Worm (Caenorhabditis elegans) whole organism, early embryonic: ENCODE measurements around the gene gid-2.

ENCODE experiments used
- B0310.2 ChIP-seq: sonication (generic microtip); optimal IDR thresholded peaks from 2 replicates; lab custom pipeline; 2016; ENCODE audit warnings: mild to moderate bottlenecking, missing genetic modification characterization, missing compliant biosample characterization
- F13C5.2 ChIP-seq: sonication (generic microtip); optimal IDR thresholded peaks from 2 replicates; lab custom pipeline; 2017; ENCODE audit warnings: mild to moderate bottlenecking, missing genetic modification characterization, inconsistent platforms, missing compliant biosample characterization
- aly-1 ChIP-seq: sonication (generic microtip); optimal IDR thresholded peaks from 2 replicates; lab custom pipeline; 2016; ENCODE audit warnings: missing genetic modification characterization, missing compliant biosample characterization
- ama-1 ChIP-seq: fragments of 150-350 bp; optimal IDR thresholded peaks from 2 replicates; lab custom pipeline; 2014
- ceh-13 ChIP-seq: fragments of 200-800 bp; sonication (Bioruptor generic); optimal IDR thresholded peaks from 2 replicates; lab custom pipeline; 2018; ENCODE audit warnings: mild to moderate bottlenecking, missing genetic modification characterization, missing compliant biosample characterization
- ceh-36 ChIP-seq: sonication (generic microtip); optimal IDR thresholded peaks from 2 replicates; lab custom pipeline; 2016; ENCODE audit warnings: missing genetic modification characterization, inconsistent platforms, missing compliant biosample characterization
- ets-7 ChIP-seq: sonication (generic microtip); optimal IDR thresholded peaks from 2 replicates; lab custom pipeline; 2016; ENCODE audit warnings: missing genotype, missing genetic modification characterization, missing compliant biosample characterization
- flt-1 ChIP-seq: fragments of 200-800 bp; sonication (Bioruptor generic); IDR thresholded peaks from 2 replicates; pipeline ENCODE4 v1.3.6; 2022; ENCODE audit warnings: missing genetic modification characterization, missing compliant biosample characterization
- hmbx-1 ChIP-seq: sonication (generic microtip); optimal IDR thresholded peaks from 2 replicates; lab custom pipeline; 2016; ENCODE audit warnings: mild to moderate bottlenecking, missing genetic modification characterization, missing compliant biosample characterization
- hmg-4 ChIP-seq: fragments of 200-800 bp; sonication (Bioruptor generic); optimal IDR thresholded peaks from 2 replicates; lab custom pipeline; 2018; ENCODE audit warnings: mild to moderate bottlenecking, missing genetic modification characterization, missing compliant biosample characterization
- hnd-1 ChIP-seq: sonication (generic microtip); optimal IDR thresholded peaks from 2 replicates; lab custom pipeline; 2016; ENCODE audit warnings: missing genetic modification characterization, missing compliant biosample characterization
- pes-1 ChIP-seq: fragments of 200-800 bp; sonication (Bioruptor generic); IDR thresholded peaks from 2 replicates; pipeline ENCODE4 v1.3.6; 2022; ENCODE audit warnings: missing genetic modification reagents, missing genetic modification characterization, missing compliant biosample characterization
- scrt-1 ChIP-seq: fragments of 200-800 bp; sonication (Bioruptor generic); IDR thresholded peaks from 2 replicates; pipeline ENCODE4 v1.3.6; 2022; ENCODE audit warnings: missing genetic modification characterization, missing compliant biosample characterization
- sea-1 ChIP-seq: fragments of 200-800 bp; sonication (Bioruptor generic); conservative IDR thresholded peaks from 2 replicates; pipeline ENCODE4 v1.3.6; 2022; ENCODE audit warnings: missing genetic modification characterization, missing compliant biosample characterization
- tbx-11 ChIP-seq: fragments of 200-800 bp; sonication (Bioruptor generic); IDR thresholded peaks from 2 replicates; pipeline ENCODE4 v1.3.6; 2022; ENCODE audit warnings: missing genetic modification characterization, missing compliant biosample characterization
- tbx-37 ChIP-seq: fragments of 200-800 bp; sonication (Bioruptor generic); conservative IDR thresholded peaks from 2 replicates; pipeline ENCODE4 v1.3.6; 2022; ENCODE audit warnings: missing genetic modification reagents, missing genetic modification characterization, missing compliant biosample characterization
- tra-4 ChIP-seq: sonication (generic microtip); optimal IDR thresholded peaks from 2 replicates; lab custom pipeline; 2017; ENCODE audit warnings: missing genetic modification characterization, missing compliant biosample characterization

The gid-2 gene

DNA sequence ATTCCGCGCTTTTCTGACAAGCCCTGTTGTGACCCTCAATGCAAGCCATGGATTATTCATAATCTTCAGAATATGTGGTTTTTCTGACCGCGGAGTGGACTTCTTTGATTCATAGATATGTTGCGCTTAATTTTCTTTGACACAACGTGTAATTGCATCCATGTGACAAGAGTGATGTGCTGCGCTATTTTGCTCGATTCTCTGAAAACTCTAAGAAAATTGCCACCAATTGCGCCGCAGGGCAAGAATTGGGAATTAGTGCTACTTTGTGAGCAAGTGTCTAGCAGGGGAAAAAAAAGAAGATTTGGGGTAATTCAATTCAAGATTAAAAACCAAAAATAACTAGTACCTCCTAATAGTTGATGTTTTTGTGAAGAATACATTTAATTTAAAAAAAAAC is 25.3 kb upstream of the gid-2 start:
- TF ChIP-seq sea-1 (GFP tag; lab: Robert Waterston, UW), result no peak
- TF ChIP-seq B0310.2 (tag; lab: Kevin White, UChicago), result no peak
- no peak for TF ChIP-seq aly-1
- TF ChIP-seq tra-4, result no peak
- TF ChIP-seq scrt-1 (GFP tag; lab: Robert Waterston, UW), result no peak
- TF ChIP-seq ceh-36 (tag; lab: Kevin White, UChicago), result no peak
- no peak for TF ChIP-seq tbx-11 (GFP tag; lab: Robert Waterston, UW)
- TF ChIP-seq flt-1 (GFP tag; lab: Robert Waterston, UW), result no peak
- TF ChIP-seq ets-7 (tag; lab: Kevin White, UChicago), result no peak

ce11 chrX:2461742-2462141 is 23.0 kb upstream of the gid-2 start:
- TF ChIP-seq sea-1 (GFP tag; lab: Robert Waterston, UW), result no peak

DNA sequence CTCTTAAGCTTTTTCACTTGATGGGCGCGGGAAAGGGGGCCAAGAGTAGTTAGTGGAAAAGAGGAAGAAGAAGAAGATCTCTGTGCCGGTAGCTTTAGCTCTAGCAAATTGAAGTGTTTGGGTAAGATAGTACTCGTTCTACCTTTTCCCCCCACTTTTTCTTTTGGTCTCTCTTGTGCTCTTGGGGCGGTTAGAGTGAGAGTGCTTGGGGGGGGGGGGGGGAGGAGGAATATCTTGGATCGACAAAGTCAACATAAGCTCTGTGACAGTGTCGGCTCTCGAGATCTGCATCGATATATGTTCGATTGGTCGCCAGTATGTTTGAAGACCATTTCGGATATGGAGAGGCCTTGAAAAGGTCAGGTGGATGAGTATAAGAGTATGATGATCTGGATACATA is 21.0 kb upstream of the gid-2 start, which contains the start of gene fox-1:
Gene fox-1, minus strand, starts transcription at position 101 of the 400 bp plus-strand sequence.
- TF ChIP-seq sea-1 (GFP tag; lab: Robert Waterston, UW) (no peak), hmbx-1 (tag; lab: Kevin White, UChicago) (no peak), hmg-4 (no peak), ama-1 (lab: Kevin White, UChicago) (no peak), flt-1 (GFP tag; lab: Robert Waterston, UW) (no peak), ceh-36 (tag; lab: Kevin White, UChicago) (no peak)

DNA sequence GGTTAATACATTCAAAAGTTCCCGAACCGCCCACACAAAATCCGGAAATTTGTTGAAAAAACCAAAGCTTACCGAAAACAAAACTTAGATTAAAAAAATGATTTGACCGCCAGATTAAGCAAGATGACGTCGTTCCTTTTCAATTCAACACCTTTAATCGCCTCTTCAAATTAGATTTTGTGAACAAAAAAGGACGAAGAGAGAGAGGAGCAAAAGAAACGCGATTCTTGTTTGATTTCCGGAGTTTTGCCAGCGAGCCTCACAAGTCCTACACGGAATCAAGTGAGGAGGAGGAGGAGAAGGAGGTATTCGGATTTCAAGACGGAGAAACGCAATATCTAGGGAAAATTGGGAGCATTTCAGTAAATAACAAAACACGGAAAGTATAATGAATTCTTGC is 18.7 kb upstream of the gid-2 start:
- TF ChIP-seq tbx-37 (no peak), B0310.2 (tag; lab: Kevin White, UChicago) (no peak), scrt-1 (GFP tag; lab: Robert Waterston, UW) (no peak), ets-7 (tag; lab: Kevin White, UChicago) (no peak), sea-1 (GFP tag; lab: Robert Waterston, UW) (no peak), tbx-11 (GFP tag; lab: Robert Waterston, UW) (no peak), ceh-13 (GFP tag; lab: Kevin White, UChicago) (no peak), hmbx-1 (tag; lab: Kevin White, UChicago) (no peak), F13C5.2 (no peak), hnd-1 (tag; lab: Kevin White, UChicago) (no peak), ceh-36 (tag; lab: Kevin White, UChicago) (no peak), flt-1 (GFP tag; lab: Robert Waterston, UW) (no peak), hmg-4 (no peak)

ce11 chrX:2456141-2456540 is 17.4 kb upstream of the gid-2 start:
- TF ChIP-seq ceh-36 (tag; lab: Kevin White, UChicago) (no peak), pes-1 (GFP tag; lab: Robert Waterston, UW) (no peak), sea-1 (GFP tag; lab: Robert Waterston, UW) (no peak), tbx-37 (no peak), ets-7 (tag; lab: Kevin White, UChicago) (no peak), flt-1 (GFP tag; lab: Robert Waterston, UW) (no peak), hmg-4 (no peak), hnd-1 (tag; lab: Kevin White, UChicago) (no peak), tra-4 (no peak), scrt-1 (GFP tag; lab: Robert Waterston, UW) (no peak), ama-1 (lab: Kevin White, UChicago) (no peak), F13C5.2 (no peak), ceh-13 (GFP tag; lab: Kevin White, UChicago) (no peak)

ce11 chrX:2454914-2455313 is 16.2 kb upstream of the gid-2 start:
- TF ChIP-seq tbx-37 (no peak), ceh-13 (GFP tag; lab: Kevin White, UChicago) (no peak), ets-7 (tag; lab: Kevin White, UChicago) (no peak)

ce11 chrX:2452716-2453115 is 14.0 kb upstream of the gid-2 start:
- TF ChIP-seq hmg-4 (peak; percentile 63), pes-1 (GFP tag; lab: Robert Waterston, UW) (0 out of 2 replicates have a peak, but pooled peaks have one; percentile 43), tbx-11 (GFP tag; lab: Robert Waterston, UW) (no peak), tra-4 (no peak)

DNA sequence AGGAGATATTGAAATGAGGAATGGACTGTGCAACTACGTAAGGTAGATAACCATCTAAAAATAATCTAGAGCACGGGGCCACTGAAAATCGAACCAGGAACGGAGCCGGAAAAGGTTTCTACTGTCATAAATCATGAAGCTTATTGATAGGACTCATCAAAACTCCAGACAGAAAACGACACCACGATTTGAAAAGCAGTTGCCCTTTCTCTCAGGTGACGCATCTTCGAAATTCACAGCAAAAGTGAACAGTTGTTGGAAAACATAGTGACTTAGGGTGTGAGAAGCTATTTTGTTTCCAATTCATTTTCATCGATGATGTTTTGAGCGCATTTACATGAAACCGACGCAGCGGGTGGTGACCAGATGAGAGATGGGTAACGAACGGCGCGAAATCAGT is 13.5 kb upstream of the gid-2 start:
- TF ChIP-seq aly-1 (no peak), scrt-1 (GFP tag; lab: Robert Waterston, UW) (no peak), ceh-36 (tag; lab: Kevin White, UChicago) (no peak), tbx-37 (no peak), B0310.2 (tag; lab: Kevin White, UChicago) (no peak), pes-1 (GFP tag; lab: Robert Waterston, UW) (no peak), ceh-13 (GFP tag; lab: Kevin White, UChicago) (no peak), tra-4 (no peak), sea-1 (GFP tag; lab: Robert Waterston, UW) (no peak), ama-1 (lab: Kevin White, UChicago) (no peak), ets-7 (tag; lab: Kevin White, UChicago) (no peak), hmg-4 (no peak), hmbx-1 (tag; lab: Kevin White, UChicago) (no peak)

- TF ChIP-seq scrt-1 (GFP tag; lab: Robert Waterston, UW) (no peak), aly-1 (no peak), B0310.2 (tag; lab: Kevin White, UChicago) (no peak), pes-1 (GFP tag; lab: Robert Waterston, UW) (no peak), hmg-4 (no peak), ets-7 (tag; lab: Kevin White, UChicago) (no peak), tra-4 (no peak), hmbx-1 (tag; lab: Kevin White, UChicago) (no peak), tbx-37 (no peak), ceh-36 (tag; lab: Kevin White, UChicago) (no peak), flt-1 (GFP tag; lab: Robert Waterston, UW) (no peak), hnd-1 (tag; lab: Kevin White, UChicago) (no peak), tbx-11 (GFP tag; lab: Robert Waterston, UW) (no peak), F13C5.2 (no peak), sea-1 (GFP tag; lab: Robert Waterston, UW) (no peak), ceh-13 (GFP tag; lab: Kevin White, UChicago) (no peak), ama-1 (lab: Kevin White, UChicago) (no peak)
These were observed 12.2 kb upstream of the gid-2 start for ce11 chrX:2450994-2451393.
